Worm (Caenorhabditis elegans) whole organism, mixed stage, embryonic: ENCODE results near the gene srw-118.

Experiments
- blmp-1 ChIP-seq: fragments of 150-350 bp; optimal IDR thresholded peaks from 2 replicates; lab custom pipeline; 2014; ENCODE audit warnings: missing biosample characterization, missing genetic modification characterization
- ces-1 ChIP-seq: fragments of 150-350 bp; optimal IDR thresholded peaks from 2 replicates; lab custom pipeline; 2014; ENCODE audit warnings: missing biosample characterization, missing genetic modification reagents, missing genetic modification characterization
- nhr-28 ChIP-seq: fragments of 150-350 bp; optimal IDR thresholded peaks from 2 replicates; lab custom pipeline; 2014; ENCODE audit warnings: missing biosample characterization, missing genetic modification characterization
- pha-4 ChIP-seq: fragments of 150-350 bp; optimal IDR thresholded peaks from 2 replicates; lab custom pipeline; 2018; ENCODE audit warnings: missing biosample characterization, missing genetic modification reagents, missing genetic modification characterization
- unc-62 ChIP-seq: fragments of 150-350 bp; optimal IDR thresholded peaks from 2 replicates; lab custom pipeline; 2014; ENCODE audit warnings: missing biosample characterization, missing genetic modification reagents, missing genetic modification characterization

DNA sequence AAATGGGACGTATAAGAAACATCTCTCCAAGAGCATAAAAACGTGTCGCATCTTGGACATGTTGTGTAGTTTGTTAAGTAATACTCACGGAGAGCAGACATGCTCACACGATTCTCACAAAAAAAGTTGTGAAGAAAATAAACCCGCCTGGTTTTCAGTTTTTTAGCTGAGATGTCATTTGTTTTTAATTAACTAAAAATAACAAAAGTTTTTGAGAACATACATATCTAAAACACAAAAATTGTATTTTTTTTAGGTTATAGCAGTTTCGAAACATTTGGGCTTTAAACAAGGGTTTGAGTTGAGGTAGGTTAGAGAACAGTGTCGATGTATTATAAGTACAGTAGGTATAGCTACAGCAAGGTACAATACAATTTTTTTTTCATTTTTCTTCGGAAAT is 15.1 kb downstream of the srw-118 start, which contains the start of gene srh-88:
- TF ChIP-seq nhr-28 (tag; lab: Kevin White, UChicago) = no peak
- no peak for TF ChIP-seq pha-4 (tag; lab: Kevin White, UChicago)
- no peak for TF ChIP-seq ces-1 (GFP tag; lab: Kevin White, UChicago)
- no peak for TF ChIP-seq blmp-1 (tag; lab: Kevin White, UChicago)
- TF ChIP-seq unc-62 (GFP tag; lab: Kevin White, UChicago) = no peak
